Worm (Caenorhabditis elegans) whole organism, mixed stage, embryonic: Measurements from ENCODE around the gene str-207.

Experiments
- M03D4.4 ChIP-seq: sonication (generic microtip); optimal IDR thresholded peaks from 2 replicates; lab custom pipeline; 2017; ENCODE audit warnings: mild to moderate bottlenecking, missing genetic modification characterization, missing compliant biosample characterization
- ces-1 ChIP-seq: fragments of 150-350 bp; optimal IDR thresholded peaks from 2 replicates; lab custom pipeline; 2014; ENCODE audit warnings: missing biosample characterization, missing genetic modification reagents, missing genetic modification characterization
- drap-1 ChIP-seq: fragments of 200-800 bp; sonication (Bioruptor generic); optimal IDR thresholded peaks from 3 replicates; lab custom pipeline; 2018; ENCODE audit warnings: mild to moderate bottlenecking, missing genetic modification characterization, missing compliant biosample characterization
- elt-1 ChIP-seq: sonication (generic microtip); optimal IDR thresholded peaks from 2 replicates; lab custom pipeline; 2017; ENCODE audit warnings: missing genetic modification characterization, mild to moderate bottlenecking, missing compliant biosample characterization, antibody characterized with exemption, moderate library complexity, borderline replicate concordance; ENCODE audit not compliant: insufficient read depth
- flh-1 ChIP-seq: fragments of 200-800 bp; sonication (Bioruptor generic); optimal IDR thresholded peaks from 2 replicates; lab custom pipeline; 2018; ENCODE audit warnings: mild to moderate bottlenecking, missing genetic modification characterization, moderate library complexity, missing compliant biosample characterization
- nhr-12 ChIP-seq: fragments of 150-350 bp; optimal IDR thresholded peaks from 2 replicates; lab custom pipeline; 2014; ENCODE audit warnings: missing biosample characterization, missing genetic modification characterization
- nhr-28 ChIP-seq: fragments of 150-350 bp; optimal IDR thresholded peaks from 2 replicates; lab custom pipeline; 2014; ENCODE audit warnings: missing biosample characterization, missing genetic modification characterization
- nhr-76 ChIP-seq: sonication (generic microtip); optimal IDR thresholded peaks from 2 replicates; lab custom pipeline; 2017; ENCODE audit warnings: missing biosample characterization, missing genetic modification characterization
- snpc-4 ChIP-seq: fragments of 150-350 bp; optimal IDR thresholded peaks from 2 replicates; lab custom pipeline; 2014; ENCODE audit warnings: missing biosample characterization, missing genetic modification characterization
- sptf-1 ChIP-seq: sonication (generic microtip); optimal IDR thresholded peaks from 2 replicates; lab custom pipeline; 2017; ENCODE audit warnings: mild to moderate bottlenecking, missing genetic modification characterization, moderate library complexity, missing compliant biosample characterization
- unc-62 ChIP-seq: fragments of 150-350 bp; optimal IDR thresholded peaks from 2 replicates; lab custom pipeline; 2014; ENCODE audit warnings: missing biosample characterization, missing genetic modification reagents, missing genetic modification characterization

DNA sequence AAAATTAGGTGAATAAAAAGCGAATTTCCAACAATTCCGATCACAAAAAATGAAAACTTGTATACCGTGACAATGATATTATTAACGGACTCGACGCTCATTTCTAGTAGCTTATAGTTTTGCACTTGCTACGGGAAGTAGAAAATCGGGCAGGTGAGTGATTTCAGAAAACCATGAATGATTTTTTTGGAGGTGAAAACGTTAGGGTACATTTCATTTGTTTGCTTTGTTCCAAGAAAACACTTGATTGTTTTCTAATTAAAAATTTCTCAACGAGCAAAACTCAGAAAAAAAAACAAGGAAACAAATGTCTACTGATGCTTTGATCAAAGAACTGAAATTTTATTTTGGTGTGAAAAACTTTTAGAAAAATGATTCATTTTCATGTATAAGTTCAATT lies 29.3 kb downstream of the str-207 start, which contains the start of gene srsx-12:
- TF ChIP-seq unc-62 (GFP tag; lab: Kevin White, UChicago) = no peak
- TF ChIP-seq nhr-76 (tag; lab: Kevin White, UChicago) = no peak
- no peak for TF ChIP-seq ces-1 (GFP tag; lab: Kevin White, UChicago)
- no peak for TF ChIP-seq snpc-4 (tag; lab: Kevin White, UChicago)
- TF ChIP-seq elt-1 (tag; lab: Kevin White, UChicago) = no peak
- no peak for TF ChIP-seq flh-1 (GFP tag; lab: Kevin White, UChicago)
- no peak for TF ChIP-seq nhr-28 (tag; lab: Kevin White, UChicago)
- no peak for TF ChIP-seq drap-1 (GFP tag; lab: Kevin White, UChicago)
- TF ChIP-seq M03D4.4 (tag; lab: Kevin White, UChicago) = no peak
- TF ChIP-seq sptf-1 (tag; lab: Kevin White, UChicago) = no peak
- no peak for TF ChIP-seq nhr-12 (tag; lab: Kevin White, UChicago)
